Fruit fly (Drosophila melanogaster): ENCODE measurements around the gene Rcd-1r.

Rcd-1r gene

DNA sequence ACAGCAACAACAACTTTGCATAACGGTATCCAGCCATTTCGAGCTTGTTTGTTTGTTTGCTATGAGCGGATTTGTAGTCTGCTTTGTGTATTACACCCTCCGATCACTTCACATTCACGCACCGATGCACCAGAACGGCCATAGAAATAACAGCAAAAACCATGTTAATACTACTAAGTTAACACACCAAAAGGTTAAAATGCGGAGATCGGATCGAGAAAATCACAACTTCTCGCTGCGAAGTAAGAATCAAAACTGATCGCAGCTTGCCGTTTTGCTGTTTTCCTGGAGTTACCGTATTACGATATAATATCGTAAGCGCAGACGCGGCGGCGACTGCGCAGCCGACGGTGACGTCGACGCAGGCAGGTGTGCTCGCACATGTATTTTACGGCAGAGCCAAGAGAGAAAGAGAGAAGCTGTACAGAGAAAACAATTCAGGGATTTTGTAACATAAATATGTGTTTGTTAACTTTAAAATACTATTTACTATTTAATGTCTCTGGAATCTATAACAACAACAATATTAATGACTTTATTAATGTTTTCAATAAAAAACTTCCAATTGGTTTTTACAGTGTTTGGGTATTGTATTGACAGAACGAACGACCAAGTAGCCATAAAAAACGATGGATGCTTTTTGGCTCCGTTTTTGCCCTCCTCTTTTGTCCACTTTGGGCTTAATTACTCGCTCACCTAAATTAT is 29.1 kb downstream of the Rcd-1r start, which contains the start of gene CG13101:
Gene CG13101 (minus strand): TSS at position 259 of the 705 bp plus-strand sequence.
- TF ChIP-seq rn (GFP tag; IDR thresholded peaks at IDR 0.05): peak; percentile 96
- peak; percentile 94 for TF ChIP-seq CG15710 (tag; optimal IDR thresholded peaks at IDR 0.05)
- peak; percentile 90 for TF ChIP-seq Snoo (tag; optimal IDR thresholded peaks at IDR 0.05)
- peak; percentile 90 for TF ChIP-seq D1 (tag; optimal IDR thresholded peaks at IDR 0.05)
- peak; percentile 95 for TF ChIP-seq CG14655 (GFP tag; optimal IDR thresholded peaks at IDR 0.05)
- peak; percentile 85 for TF ChIP-seq Pif1A (GFP tag; optimal IDR thresholded peaks at IDR 0.05)
- TF ChIP-seq CG34367 (tag; optimal IDR thresholded peaks at IDR 0.05): peak; percentile 92
- peak; percentile 96 for TF ChIP-seq CG4496 (GFP tag; IDR thresholded peaks at IDR 0.05)
- TF ChIP-seq CG17806 (tag; optimal IDR thresholded peaks at IDR 0.05): peak; percentile 93
- TF ChIP-seq gl (tag; optimal IDR thresholded peaks at IDR 0.05): peak; percentile 78
- TF ChIP-seq CG10348 (GFP tag; IDR thresholded peaks at IDR 0.05): peak; percentile 84; the same call in 1 of the 2 replicates
- peak; percentile 95 for TF ChIP-seq CG8301 (tag; optimal IDR thresholded peaks at IDR 0.05)
- peak; percentile 92 for TF ChIP-seq Pif1B (GFP tag; optimal IDR thresholded peaks at IDR 0.05)
- no peak for TF ChIP-seq EcR (GFP tag; optimal IDR thresholded peaks at IDR 0.05)
- peak; percentile 93 for TF ChIP-seq CG9948 (tag; optimal IDR thresholded peaks at IDR 0.05)
- TF ChIP-seq CG13204 (GFP tag; optimal IDR thresholded peaks at IDR 0.05): peak; percentile 63
- peak; percentile 93 for TF ChIP-seq CG8159 (tag; optimal IDR thresholded peaks at IDR 0.05)
- peak; percentile 98 for TF ChIP-seq CG12605 (GFP tag; IDR thresholded peaks at IDR 0.05)
- peak; percentile 97 for TF ChIP-seq CG32121 (GFP tag; IDR thresholded peaks at IDR 0.05)
- TF ChIP-seq Ets98B (GFP tag; IDR thresholded peaks at IDR 0.05): peak; percentile 96
- TF ChIP-seq fd96Ca (GFP tag; IDR thresholded peaks at IDR 0.05): peak; percentile 89

DNA sequence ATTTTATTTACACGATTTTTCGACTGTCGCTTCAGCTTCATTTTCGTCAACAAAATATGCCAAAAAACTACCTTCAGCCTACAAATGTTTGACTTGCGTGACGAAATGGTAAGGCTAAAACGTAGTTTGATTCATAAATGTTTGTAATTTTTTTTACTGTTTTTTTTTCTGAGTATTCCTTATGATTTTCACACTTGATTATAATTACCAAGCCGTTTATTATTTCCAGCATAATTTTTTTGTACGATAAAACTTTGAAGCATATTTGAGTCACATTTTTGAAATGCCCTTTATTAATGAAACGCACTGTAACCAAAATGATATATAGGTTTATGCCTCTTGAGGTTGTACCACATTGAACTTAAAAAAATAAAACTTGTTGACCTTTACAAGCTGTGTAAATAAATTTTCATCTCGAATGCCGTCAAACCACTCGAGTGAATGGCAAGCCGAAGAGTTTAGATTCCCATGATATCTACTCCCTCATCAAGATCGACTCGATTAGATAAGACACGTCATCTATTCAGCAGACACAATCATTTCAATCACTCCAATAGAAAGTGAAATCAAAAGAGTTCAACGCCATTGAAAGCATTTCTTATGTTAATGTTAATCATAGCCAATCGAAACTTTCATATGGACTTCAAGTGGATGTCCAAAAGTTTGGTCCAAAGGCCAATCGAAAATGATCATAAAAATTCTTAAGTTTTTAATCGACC is 31.1 kb downstream of the Rcd-1r start:
- no peak for TF ChIP-seq CG8301 (tag; optimal IDR thresholded peaks at IDR 0.05)
- no peak for TF ChIP-seq gl (tag; optimal IDR thresholded peaks at IDR 0.05)
- no peak for TF ChIP-seq CG12605 (GFP tag; IDR thresholded peaks at IDR 0.05)
- TF ChIP-seq Pif1B (GFP tag; optimal IDR thresholded peaks at IDR 0.05): no peak
- no peak for TF ChIP-seq CG17806 (tag; optimal IDR thresholded peaks at IDR 0.05)
- TF ChIP-seq CG14655 (GFP tag; optimal IDR thresholded peaks at IDR 0.05): no peak
- TF ChIP-seq CG32121 (GFP tag; IDR thresholded peaks at IDR 0.05): no peak
- TF ChIP-seq CG13204 (GFP tag; optimal IDR thresholded peaks at IDR 0.05): no peak
- TF ChIP-seq Ets98B (GFP tag; IDR thresholded peaks at IDR 0.05): no peak
- TF ChIP-seq CG15710 (tag; optimal IDR thresholded peaks at IDR 0.05): no peak
- no peak for TF ChIP-seq D1 (tag; optimal IDR thresholded peaks at IDR 0.05)

DNA sequence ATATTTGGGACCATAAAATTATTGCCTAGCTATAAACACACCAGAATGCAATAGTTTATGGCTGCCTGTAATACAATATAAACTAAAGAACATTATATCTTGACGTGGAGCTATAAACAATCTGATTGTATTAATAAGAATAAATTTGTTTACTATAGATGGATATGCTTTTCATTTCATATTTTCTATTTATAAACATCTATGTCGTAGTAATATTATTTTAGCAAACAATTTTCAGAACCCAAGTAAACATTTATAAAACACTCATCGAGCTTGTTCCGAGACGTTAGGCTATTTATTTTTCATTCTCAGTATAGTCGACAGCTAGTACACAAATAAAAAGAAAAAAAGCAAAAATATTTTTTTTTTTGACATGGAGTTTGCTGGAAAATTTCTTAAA is 33.5 kb downstream of the Rcd-1r start, which contains the start of gene CG18662:
Gene CG18662 (plus strand): TSS at position 301 of the 400 bp plus-strand sequence.
- no peak for TF ChIP-seq CG8301 (tag; optimal IDR thresholded peaks at IDR 0.05)
- no peak for TF ChIP-seq CG13204 (GFP tag; optimal IDR thresholded peaks at IDR 0.05)
- TF ChIP-seq CG34367 (tag; optimal IDR thresholded peaks at IDR 0.05): no peak
- no peak for TF ChIP-seq CG4496 (GFP tag; IDR thresholded peaks at IDR 0.05)
- no peak for TF ChIP-seq Snoo (tag; optimal IDR thresholded peaks at IDR 0.05)
- no peak for TF ChIP-seq fd96Ca (GFP tag; IDR thresholded peaks at IDR 0.05)
- no peak for TF ChIP-seq EcR (GFP tag; optimal IDR thresholded peaks at IDR 0.05)
- no peak for TF ChIP-seq CG14655 (GFP tag; optimal IDR thresholded peaks at IDR 0.05)
- TF ChIP-seq CG9948 (tag; optimal IDR thresholded peaks at IDR 0.05): no peak
- TF ChIP-seq gl (tag; optimal IDR thresholded peaks at IDR 0.05): no peak
- no peak for TF ChIP-seq Ets98B (GFP tag; IDR thresholded peaks at IDR 0.05)
- no peak for TF ChIP-seq rn (GFP tag; IDR thresholded peaks at IDR 0.05)
- TF ChIP-seq CG32121 (GFP tag; IDR thresholded peaks at IDR 0.05): no peak
- TF ChIP-seq CG8159 (tag; optimal IDR thresholded peaks at IDR 0.05): no peak
- no peak for TF ChIP-seq CG10348 (GFP tag; IDR thresholded peaks at IDR 0.05)
- no peak for TF ChIP-seq CG17806 (tag; optimal IDR thresholded peaks at IDR 0.05)
- no peak for TF ChIP-seq D1 (tag; optimal IDR thresholded peaks at IDR 0.05)
- no peak for TF ChIP-seq CG12605 (GFP tag; IDR thresholded peaks at IDR 0.05)
- TF ChIP-seq Pif1A (GFP tag; optimal IDR thresholded peaks at IDR 0.05): no peak

DNA sequence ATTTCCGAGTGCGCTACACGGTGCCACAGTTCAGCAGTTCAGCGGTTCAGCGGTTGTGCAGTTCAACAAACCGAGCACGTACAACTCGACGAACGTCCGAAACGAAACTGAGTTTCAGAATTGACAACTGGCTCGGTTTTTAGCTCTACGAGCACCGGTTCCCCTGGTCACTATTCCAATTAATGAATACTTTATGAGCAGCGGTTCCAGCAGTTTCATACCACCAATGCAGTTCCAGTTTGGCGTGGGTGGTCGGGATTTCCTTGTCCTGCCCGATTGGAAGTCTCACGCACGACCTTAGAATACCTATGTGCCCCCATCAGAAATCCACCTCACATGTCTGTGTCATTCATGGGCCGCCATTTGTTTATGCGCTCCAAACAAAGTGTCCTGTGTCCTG is 38.5 kb downstream of the Rcd-1r start, which contains the start of gene CG9541:
Gene CG9541 (minus strand): TSS at position 101 of the 400 bp plus-strand sequence.
- no peak for TF ChIP-seq CG17806 (tag; optimal IDR thresholded peaks at IDR 0.05)

DNA sequence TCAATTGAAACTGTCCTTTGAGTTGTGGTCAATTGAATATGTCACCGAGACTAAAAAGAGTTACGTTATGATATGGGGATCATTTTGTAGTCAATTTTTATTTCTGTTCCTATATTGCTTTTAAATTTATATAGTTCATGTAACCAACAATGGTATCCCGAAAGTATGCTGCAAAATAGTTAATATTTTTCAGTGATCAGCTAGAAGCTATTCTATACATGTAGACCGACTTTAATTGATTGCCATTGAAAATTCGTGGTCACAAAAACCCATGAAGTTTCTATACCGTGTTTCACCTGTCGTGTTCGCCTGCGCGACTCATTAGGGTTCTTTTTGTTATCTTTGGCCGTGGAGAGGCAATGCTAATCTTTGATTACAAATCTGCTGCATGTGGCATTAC is 39.4 kb downstream of the Rcd-1r start:
- TF ChIP-seq Ets98B (GFP tag; IDR thresholded peaks at IDR 0.05) (no peak), rn (GFP tag; IDR thresholded peaks at IDR 0.05) (no peak), CG12605 (GFP tag; IDR thresholded peaks at IDR 0.05) (no peak), Snoo (tag; optimal IDR thresholded peaks at IDR 0.05) (no peak), fd96Ca (GFP tag; IDR thresholded peaks at IDR 0.05) (no peak), CG14655 (GFP tag; optimal IDR thresholded peaks at IDR 0.05) (no peak), CG4496 (GFP tag; IDR thresholded peaks at IDR 0.05) (no peak), D1 (tag; optimal IDR thresholded peaks at IDR 0.05) (no peak), CG32121 (GFP tag; IDR thresholded peaks at IDR 0.05) (no peak), CG13204 (GFP tag; optimal IDR thresholded peaks at IDR 0.05) (no peak), CG15710 (tag; optimal IDR thresholded peaks at IDR 0.05) (no peak), CG10348 (GFP tag; IDR thresholded peaks at IDR 0.05) (no peak), gl (tag; optimal IDR thresholded peaks at IDR 0.05) (no peak), Pif1B (GFP tag; optimal IDR thresholded peaks at IDR 0.05) (no peak), CG8301 (tag; optimal IDR thresholded peaks at IDR 0.05) (no peak), CG9948 (tag; optimal IDR thresholded peaks at IDR 0.05) (no peak), CG34367 (tag; optimal IDR thresholded peaks at IDR 0.05) (no peak), EcR (GFP tag; optimal IDR thresholded peaks at IDR 0.05) (no peak), Pif1A (GFP tag; optimal IDR thresholded peaks at IDR 0.05) (no peak)
